Worm (Caenorhabditis elegans): ENCODE results near the gene ttr-2.

DNA sequence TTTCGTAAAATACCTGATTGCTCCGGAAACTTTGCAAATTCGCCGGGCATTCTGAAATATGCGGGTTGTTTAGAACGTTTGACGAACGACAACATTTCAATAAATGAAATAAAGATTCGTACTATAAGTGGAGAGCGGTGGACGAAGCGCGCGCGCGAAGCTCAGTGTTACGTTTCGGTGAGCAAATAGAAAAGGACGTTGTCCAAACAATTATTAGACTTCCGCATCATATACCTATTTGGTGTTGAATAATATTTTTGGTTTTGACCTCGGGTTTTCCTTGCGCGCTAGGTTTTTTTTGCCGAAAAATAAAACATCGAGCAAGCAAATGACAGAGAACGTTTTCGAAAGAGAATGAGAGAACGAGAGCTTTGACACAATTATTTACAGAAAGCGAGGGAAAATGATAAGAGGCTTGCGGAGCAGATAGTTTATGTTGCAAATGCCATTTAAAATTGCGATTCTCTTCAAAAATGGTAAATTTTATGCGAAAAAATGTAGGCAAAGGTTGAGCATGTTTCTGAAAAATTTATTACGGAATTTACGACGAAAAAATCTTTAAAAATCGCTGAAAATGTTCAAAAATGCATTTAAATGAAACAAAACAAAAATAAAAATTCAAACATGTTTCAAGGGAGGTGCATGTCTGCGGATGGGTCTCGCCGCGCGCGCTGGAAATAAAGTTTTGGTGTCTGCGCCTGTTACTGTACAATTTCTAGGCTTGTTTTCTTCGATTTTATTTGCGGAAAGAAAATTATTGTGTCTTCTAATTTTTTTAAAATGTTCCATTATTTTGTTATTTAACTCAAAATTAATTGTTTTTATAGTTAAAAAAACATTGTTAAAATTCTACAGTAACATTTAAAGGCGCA is 16.7 kb upstream of the ttr-2 start, which contains the start of the genes cyld-1 and F40F12.9:
- TF ChIP-seq tbx-9 (tag; optimal IDR thresholded peaks at IDR 0.05; ENCODE audit: borderline replicate concordance) (no peak), Y67H2A.10 (GFP tag; conservative IDR thresholded peaks at IDR 0.05) (no peak)
